Worm (Caenorhabditis elegans): ENCODE results near the gene egg-2.

ce11 chrIII:7095156-7095555 is 34.8 kb upstream of the egg-2 start, which contains the start of gene nhr-9:
- TF ChIP-seq med-1 (GFP tag; optimal IDR thresholded peaks at IDR 0.05; ENCODE audit: insufficient read depth) (no peak), flt-1 (GFP tag; IDR thresholded peaks at IDR 0.05) (no peak), klf-2 (GFP tag; conservative IDR thresholded peaks at IDR 0.05) (no peak)

Data from whole organism, midembryonic.